Fruit fly (Drosophila melanogaster) whole organism: ENCODE measurements around the gene CG18622.

Experiments
- Dll ChIP-seq: fragments of >200 bp; optimal IDR thresholded peaks from 2 replicates; lab custom pipeline; 2017
- EcR ChIP-seq, 2 experiments: fragments of >200 bp; optimal IDR thresholded peaks; 2 replicates each; lab custom pipeline; 2017; ENCODE audit warnings: missing biosample characterization in 2 of 2, missing genetic modification characterization in 2 of 2, missing genetic modification reagents in 2 of 2
- pan ChIP-seq: fragments of >200 bp; optimal IDR thresholded peaks from 2 replicates; lab custom pipeline; 2017
- psq ChIP-seq: fragments of >200 bp; optimal IDR thresholded peaks from 2 replicates; lab custom pipeline; 2017
- usp ChIP-seq: fragments of >200 bp; optimal IDR thresholded peaks from 2 replicates; lab custom pipeline; 2017; ENCODE audit warnings: missing biosample characterization, missing genetic modification characterization, mixed read lengths

DNA sequence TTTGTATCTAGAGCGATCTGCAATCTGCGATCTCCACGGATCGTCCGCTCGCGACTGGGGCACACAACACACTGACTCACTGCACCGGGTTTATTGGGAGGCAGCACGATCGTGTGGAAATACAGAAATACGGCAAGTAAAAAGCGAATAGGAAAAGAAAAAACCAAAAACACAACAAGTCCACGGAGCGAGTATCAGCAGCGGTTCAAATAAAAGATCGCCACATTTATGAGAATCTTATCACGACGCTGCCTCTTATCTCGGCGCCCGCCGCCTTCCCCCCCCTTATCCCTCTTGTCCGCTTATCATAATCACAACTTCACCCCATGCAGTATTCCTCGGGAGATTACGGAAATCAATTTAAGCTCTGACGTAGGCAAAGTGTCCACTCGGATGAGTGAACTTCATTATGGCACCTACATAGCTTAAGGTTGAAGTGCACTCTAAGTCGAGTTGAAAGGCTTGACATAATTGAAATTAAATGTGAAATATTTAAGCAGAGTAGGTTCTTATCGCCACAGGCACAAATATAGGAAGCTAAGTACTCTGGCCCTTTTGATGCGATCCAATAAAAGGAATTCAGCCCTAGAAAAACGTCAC is 5.3 kb downstream of the CG18622 start, which contains the start of gene AhcyL2:
- no peak for TF ChIP-seq usp
- no peak for TF ChIP-seq EcR (GFP tag; optimal IDR thresholded peaks at IDR 0.05; lab: Kevin White, UChicago)
- no peak for TF ChIP-seq pan (lab: Kevin White, UChicago)
- TF ChIP-seq psq = no peak
- TF ChIP-seq Dll (lab: Kevin White, UChicago) = no peak
